Worm (Caenorhabditis elegans): ENCODE measurements around the gene F19C6.5.

Gene F19C6.5

ce11 chrX:9958561-9958960, 26.2 kb downstream of the F19C6.5 start, which contains the start of gene ZC506.1 (continued):
- TF ChIP-seq ztf-6 (GFP tag; IDR thresholded peaks at IDR 0.05): no peak
- TF ChIP-seq madf-8 (GFP tag; conservative IDR thresholded peaks at IDR 0.05): no peak
- TF ChIP-seq ztf-22 (GFP tag; optimal IDR thresholded peaks at IDR 0.05): peak; percentile 39
- TF ChIP-seq nhr-80 (tag; optimal IDR thresholded peaks at IDR 0.05): peak; percentile 96
- TF ChIP-seq madf-10 (tag; optimal IDR thresholded peaks at IDR 0.05): peak; percentile 82
- TF ChIP-seq die-1 (tag; optimal IDR thresholded peaks at IDR 0.05): no peak
- peak; percentile 83 for TF ChIP-seq nfyb-1 (GFP tag; IDR thresholded peaks at IDR 0.05)
- peak; percentile 74 for TF ChIP-seq tlf-1 (GFP tag; optimal IDR thresholded peaks at IDR 0.05)
- TF ChIP-seq zim-3 (tag; optimal IDR thresholded peaks at IDR 0.05): no peak
- 0 out of 2 replicates have a peak, but pooled peaks have one; percentile 36 for TF ChIP-seq ceh-100 (GFP tag; IDR thresholded peaks at IDR 0.05)
- TF ChIP-seq bed-2 (GFP tag; IDR thresholded peaks at IDR 0.05): 0 out of 2 replicates have a peak, but pooled peaks have one; percentile 26
- peak in 1 of 3 experiments; percentile 56 for TF ChIP-seq lin-35 (GFP tag; optimal IDR thresholded peaks at IDR 0.05)
- peak; percentile 84 for TF ChIP-seq hmg-1.2 (GFP tag; IDR thresholded peaks at IDR 0.05)
- no peak for TF ChIP-seq him-1 (tag; optimal IDR thresholded peaks at IDR 0.05)
- peak; percentile 62; the same call in 1 of the 2 replicates for TF ChIP-seq C17E4.6 (GFP tag; IDR thresholded peaks at IDR 0.05)
- no peak for TF ChIP-seq tbx-9 (tag; optimal IDR thresholded peaks at IDR 0.05; ENCODE audit: borderline replicate concordance)
- TF ChIP-seq mcd-1 (GFP tag; IDR thresholded peaks at IDR 0.05): peak; percentile 99
- peak; percentile 83 for TF ChIP-seq F23B12.7 (tag; optimal IDR thresholded peaks at IDR 0.05; ENCODE audit: insufficient read depth)
- TF ChIP-seq athp-1 (tag; optimal IDR thresholded peaks at IDR 0.05): peak; percentile 80
- no peak for TF ChIP-seq dpl-1 (GFP tag; optimal IDR thresholded peaks at IDR 0.05)
- TF ChIP-seq F33H1.4 (GFP tag; IDR thresholded peaks at IDR 0.05): no peak
- no peak for TF ChIP-seq lag-1 (GFP tag; IDR thresholded peaks at IDR 0.05)
- TF ChIP-seq ZK185.1 (tag; optimal IDR thresholded peaks at IDR 0.05; ENCODE audit: poor library complexity, severe bottlenecking): peak; percentile 66
- TF ChIP-seq madf-3 (GFP tag; IDR thresholded peaks at IDR 0.05): no peak
- TF ChIP-seq rpc-1 (optimal IDR thresholded peaks at IDR 0.05): no peak
- TF ChIP-seq rpc-1 (tag; optimal IDR thresholded peaks at IDR 0.05): no peak
- peak; percentile 89 for TF ChIP-seq dox-1 (GFP tag; IDR thresholded peaks at IDR 0.05)
- no peak for TF ChIP-seq attf-3 (GFP tag; conservative IDR thresholded peaks at IDR 0.05)
- TF ChIP-seq sdz-38 (tag; optimal IDR thresholded peaks at IDR 0.05): no peak
- TF ChIP-seq B0019.2 (GFP tag; conservative IDR thresholded peaks at IDR 0.05): no peak
- TF ChIP-seq fkh-3 (tag; optimal IDR thresholded peaks at IDR 0.05): no peak
- TF ChIP-seq bed-1 (GFP tag; IDR thresholded peaks at IDR 0.05): no peak
- TF ChIP-seq F52B5.7 (tag; optimal IDR thresholded peaks at IDR 0.05): no peak
- no peak for TF ChIP-seq hlh-12 (tag; optimal IDR thresholded peaks at IDR 0.05)
- no peak for TF ChIP-seq hrde-1 (tag; optimal IDR thresholded peaks at IDR 0.05; ENCODE audit: borderline replicate concordance)
- TF ChIP-seq pbrm-1 (GFP tag; IDR thresholded peaks at IDR 0.05): peak; percentile 90
- peak; percentile 94 for TF ChIP-seq ceh-27 (GFP tag; optimal IDR thresholded peaks at IDR 0.05)
- TF ChIP-seq F49E8.2 (tag; optimal IDR thresholded peaks at IDR 0.05; ENCODE audit: insufficient read depth): no peak
- peak; percentile 63 for TF ChIP-seq gei-17 (GFP tag; optimal IDR thresholded peaks at IDR 0.05)
- TF ChIP-seq lin-40 (tag; optimal IDR thresholded peaks at IDR 0.05): peak; percentile 94
- TF ChIP-seq snpc-3.4 (tag; optimal IDR thresholded peaks at IDR 0.05): no peak
